Worm (Caenorhabditis elegans) whole organism, late embryonic: ENCODE data around the gene C07A12.7.
A peak's percentile ranks its signal among the peaks of the same experiment; 100 is the strongest.

Source experiments
- C08G9.2 ChIP-seq: sonication (generic microtip); optimal IDR thresholded peaks from 2 replicates; lab custom pipeline; 2016; ENCODE audit warnings: mild to moderate bottlenecking, missing genetic modification characterization, moderate library complexity, missing compliant biosample characterization
- T23F11.4 ChIP-seq: fragments of 200-800 bp; sonication (Bioruptor generic); optimal IDR thresholded peaks from 2 replicates; lab custom pipeline; 2018; ENCODE audit warnings: mild to moderate bottlenecking, missing genetic modification characterization, missing compliant biosample characterization
- Y22D7AL.16 ChIP-seq: sonication (generic microtip); optimal IDR thresholded peaks from 2 replicates; lab custom pipeline; 2016; ENCODE audit warnings: missing genetic modification characterization, missing compliant biosample characterization
- ceh-14 ChIP-seq: sonication (generic microtip); optimal IDR thresholded peaks from 2 replicates; lab custom pipeline; 2016; ENCODE audit warnings: missing genotype, missing genetic modification characterization, missing compliant biosample characterization
- ceh-2 ChIP-seq: sonication (generic microtip); optimal IDR thresholded peaks from 2 replicates; lab custom pipeline; 2016; ENCODE audit warnings: missing genotype, missing genetic modification characterization, missing compliant biosample characterization
- ceh-22 ChIP-seq: sonication (generic microtip); optimal IDR thresholded peaks from 2 replicates; lab custom pipeline; 2017; ENCODE audit warnings: missing biosample characterization, missing genetic modification characterization
- ceh-24 ChIP-seq: sonication (generic microtip); optimal IDR thresholded peaks from 2 replicates; lab custom pipeline; 2016; ENCODE audit warnings: mild to moderate bottlenecking, missing genetic modification characterization, missing compliant biosample characterization
- ceh-30 ChIP-seq: fragments of 150-350 bp; optimal IDR thresholded peaks from 2 replicates; lab custom pipeline; 2014; ENCODE audit warnings: missing biosample characterization, missing genetic modification characterization
- ceh-31 ChIP-seq: sonication (generic microtip); optimal IDR thresholded peaks from 2 replicates; lab custom pipeline; 2016; ENCODE audit warnings: missing genetic modification characterization, missing compliant biosample characterization
- ceh-48 ChIP-seq: sonication (generic microtip); optimal IDR thresholded peaks from 2 replicates; lab custom pipeline; 2016; ENCODE audit warnings: missing genetic modification characterization, inconsistent platforms, missing compliant biosample characterization
- ceh-6 ChIP-seq: fragments of 200-800 bp; sonication (Bioruptor generic); optimal IDR thresholded peaks from 2 replicates; lab custom pipeline; 2018; ENCODE audit warnings: mild to moderate bottlenecking, missing genetic modification characterization, missing compliant biosample characterization
- dve-1 ChIP-seq: sonication (generic microtip); optimal IDR thresholded peaks from 2 replicates; lab custom pipeline; 2017; ENCODE audit warnings: antibody characterized with exemption, mild to moderate bottlenecking, missing genetic modification characterization, missing compliant biosample characterization
- elt-2 ChIP-seq: sonication (generic microtip); optimal IDR thresholded peaks from 2 replicates; lab custom pipeline; 2016; ENCODE audit warnings: missing genetic modification reagents, missing genetic modification characterization, missing compliant biosample characterization
- ets-4 ChIP-seq: sonication (generic microtip); optimal IDR thresholded peaks from 2 replicates; lab custom pipeline; 2016; ENCODE audit warnings: missing genetic modification characterization, missing compliant biosample characterization
- fax-1 ChIP-seq: sonication (generic microtip); optimal IDR thresholded peaks from 2 replicates; lab custom pipeline; 2016; ENCODE audit warnings: missing genotype, missing genetic modification characterization, missing compliant biosample characterization
- fkh-6 ChIP-seq: sonication (generic microtip); optimal IDR thresholded peaks from 2 replicates; lab custom pipeline; 2016; ENCODE audit warnings: missing genetic modification characterization, missing compliant biosample characterization
- hlh-15 ChIP-seq: sonication (generic microtip); optimal IDR thresholded peaks from 2 replicates; lab custom pipeline; 2016; ENCODE audit warnings: missing genetic modification characterization, missing compliant biosample characterization
- lim-6 ChIP-seq: sonication (generic microtip); optimal IDR thresholded peaks from 2 replicates; lab custom pipeline; 2016; ENCODE audit warnings: missing genetic modification characterization, missing compliant biosample characterization
- lin-11 ChIP-seq: fragments of 200-800 bp; sonication (Bioruptor generic); optimal IDR thresholded peaks from 2 replicates; lab custom pipeline; 2018; ENCODE audit warnings: mild to moderate bottlenecking, missing genetic modification characterization, missing compliant biosample characterization
- nfya-1 ChIP-seq: sonication (generic microtip); optimal IDR thresholded peaks from 2 replicates; lab custom pipeline; 2017; ENCODE audit warnings: missing genetic modification characterization, mild to moderate bottlenecking, missing compliant biosample characterization, antibody characterized with exemption, moderate library complexity
- nhr-11 ChIP-seq: fragments of 150-350 bp; optimal IDR thresholded peaks from 2 replicates; lab custom pipeline; 2014; ENCODE audit warnings: missing biosample characterization, missing genetic modification characterization
- nhr-232 ChIP-seq: sonication (generic microtip); optimal IDR thresholded peaks from 2 replicates; lab custom pipeline; 2016; ENCODE audit warnings: missing genetic modification characterization, missing compliant biosample characterization
- npax-4 ChIP-seq: sonication (generic microtip); optimal IDR thresholded peaks from 2 replicates; lab custom pipeline; 2016; ENCODE audit warnings: missing genetic modification characterization, missing compliant biosample characterization
- odd-2 ChIP-seq: sonication (generic microtip); optimal IDR thresholded peaks from 2 replicates; lab custom pipeline; 2017; ENCODE audit warnings: antibody characterized with exemption, mild to moderate bottlenecking, missing genetic modification characterization, missing compliant biosample characterization
- pat-9 ChIP-seq: fragments of 200-800 bp; sonication (Bioruptor generic); optimal IDR thresholded peaks from 2 replicates; lab custom pipeline; 2018; ENCODE audit warnings: mild to moderate bottlenecking, missing genetic modification characterization, moderate library complexity, missing compliant biosample characterization
- pha-2 ChIP-seq: sonication (generic microtip); optimal IDR thresholded peaks from 2 replicates; lab custom pipeline; 2017; ENCODE audit warnings: mild to moderate bottlenecking, missing genetic modification characterization, missing compliant biosample characterization
- pha-4 ChIP-seq: fragments of 150-350 bp; optimal IDR thresholded peaks from 2 replicates; lab custom pipeline; 2018; ENCODE audit warnings: missing biosample characterization, missing genetic modification reagents, missing genetic modification characterization
- pqm-1 ChIP-seq: sonication (generic microtip); optimal IDR thresholded peaks from 2 replicates; lab custom pipeline; 2016; ENCODE audit warnings: missing genetic modification characterization, missing compliant biosample characterization
- pros-1 ChIP-seq: fragments of 150-350 bp; optimal IDR thresholded peaks from 2 replicates; lab custom pipeline; 2014; ENCODE audit warnings: missing biosample characterization, missing genetic modification reagents, missing genetic modification characterization
- ref-2 ChIP-seq: sonication (generic microtip); optimal IDR thresholded peaks from 2 replicates; lab custom pipeline; 2016; ENCODE audit warnings: missing genetic modification characterization, missing compliant biosample characterization
- sox-4 ChIP-seq: sonication (generic microtip); optimal IDR thresholded peaks from 2 replicates; lab custom pipeline; 2017; ENCODE audit warnings: mild to moderate bottlenecking, missing genetic modification characterization, inconsistent platforms, missing compliant biosample characterization
- unc-3 ChIP-seq, 2 experiments: fragments of 200-800 bp in 1 of 2; sonication (Bioruptor generic) in 1 of 2; sonication (generic microtip) in 1 of 2; conservative IDR thresholded peaks in 1 of 2; optimal IDR thresholded peaks in 1 of 2; 2 replicates each; pipeline versions ENCODE4 v1.3.6 to Lab custom; 2016 to 2022; ENCODE audit warnings: missing compliant biosample characterization in 2 of 2, missing genetic modification characterization in 2 of 2, missing genetic modification reagents in 1 of 2
- unc-42 ChIP-seq: sonication (generic microtip); optimal IDR thresholded peaks from 2 replicates; lab custom pipeline; 2016; ENCODE audit warnings: missing genotype, missing genetic modification characterization, missing compliant biosample characterization

C07A12.7 gene

ce11 chrX:4493439-4494006 lies 28.4 kb downstream of the C07A12.7 start:
- TF ChIP-seq unc-42 (tag; lab: Kevin White, UChicago) = peak; percentile 60
- TF ChIP-seq ceh-30 (tag; lab: Kevin White, UChicago) = no peak
- TF ChIP-seq ref-2 (tag; lab: Kevin White, UChicago) = no peak
- no peak for TF ChIP-seq unc-3 (GFP tag; conservative IDR thresholded peaks at IDR 0.05; lab: Robert Waterston, UW)
- no peak for TF ChIP-seq unc-3 (tag; optimal IDR thresholded peaks at IDR 0.05; lab: Kevin White, UChicago)

ce11 chrX:4492199-4492598 lies 29.7 kb downstream of the C07A12.7 start, which contains the start of gene F46H6.5:
Gene F46H6.5, minus strand, starts transcription at chrX:4492208.
- no peak for TF ChIP-seq T23F11.4 (GFP tag; lab: Kevin White, UChicago)
- TF ChIP-seq pqm-1 (tag; lab: Kevin White, UChicago) = no peak
- TF ChIP-seq ceh-2 = no peak
- TF ChIP-seq ceh-22 = no peak
- no peak for TF ChIP-seq ceh-14 (tag; lab: Kevin White, UChicago)

ce11 chrX:4490400-4490799 lies 31.5 kb downstream of the C07A12.7 start:
- TF ChIP-seq fkh-6 = no peak
- no peak for TF ChIP-seq pros-1
- no peak for TF ChIP-seq nfya-1 (tag; lab: Kevin White, UChicago)
- TF ChIP-seq ref-2 (tag; lab: Kevin White, UChicago) = no peak
- no peak for TF ChIP-seq C08G9.2 (tag; lab: Kevin White, UChicago)
- TF ChIP-seq dve-1 (tag; lab: Kevin White, UChicago) = no peak
- no peak for TF ChIP-seq fax-1 (tag; lab: Kevin White, UChicago)
- no peak for TF ChIP-seq ceh-6 (GFP tag; lab: Kevin White, UChicago)
- TF ChIP-seq ceh-22 = no peak
- TF ChIP-seq pha-4 (tag; lab: Kevin White, UChicago) = no peak
- no peak for TF ChIP-seq ceh-24 (tag; lab: Kevin White, UChicago)
- TF ChIP-seq Y22D7AL.16 (tag; lab: Kevin White, UChicago) = no peak

ce11 chrX:4488807-4489336 lies 33.1 kb downstream of the C07A12.7 start, which contains the start of gene ncr-1:
Gene ncr-1, minus strand, starts transcription at chrX:4488857.
- TF ChIP-seq odd-2 (tag; lab: Kevin White, UChicago) (no peak), pat-9 (no peak), sox-4 (no peak), elt-2 (tag; lab: Kevin White, UChicago) (no peak), pqm-1 (tag; lab: Kevin White, UChicago) (no peak), npax-4 (no peak), lin-11 (tag; lab: Kevin White, UChicago) (no peak), nhr-232 (tag; lab: Kevin White, UChicago) (no peak), ets-4 (no peak), nhr-11 (tag; lab: Kevin White, UChicago) (no peak), hlh-15 (tag; lab: Kevin White, UChicago) (no peak), fax-1 (tag; lab: Kevin White, UChicago) (no peak), lim-6 (tag; lab: Kevin White, UChicago) (no peak), ceh-48 (no peak), ceh-31 (no peak), ceh-24 (tag; lab: Kevin White, UChicago) (no peak)
- TF ChIP-seq, all 69 proteins: peak for 0

ce11 chrX:4484072-4484471 lies 37.9 kb downstream of the C07A12.7 start:
- TF ChIP-seq pha-2 (peak; percentile 34), ceh-24 (tag; lab: Kevin White, UChicago) (no peak)
